Fruit fly (Drosophila melanogaster) whole organism, wandering third instar larva: Measurements from ENCODE around the gene CG16779.

Experiments
- Hr83 ChIP-seq: fragments of 200-300 bp; sonication (Bioruptor generic); optimal IDR thresholded peaks from 2 replicates; lab custom pipeline; 2016; ENCODE audit warnings: missing biosample characterization, mild to moderate bottlenecking, missing genetic modification characterization, moderate library complexity; ENCODE audit not compliant: poor library complexity, severe bottlenecking
- Jra ChIP-seq: sonication (Bioruptor generic); optimal IDR thresholded peaks from 2 replicates; lab custom pipeline; 2016; ENCODE audit warnings: missing biosample characterization, missing genetic modification characterization
- OdsH ChIP-seq: fragments of 200-800 bp; sonication (Bioruptor generic); optimal IDR thresholded peaks from 2 replicates; lab custom pipeline; 2016; ENCODE audit warnings: missing biosample characterization, mild to moderate bottlenecking, missing genetic modification characterization
- br ChIP-seq: fragments of 200-800 bp; sonication (Bioruptor generic); optimal IDR thresholded peaks from 2 replicates; lab custom pipeline; 2016; ENCODE audit warnings: missing biosample characterization, missing genetic modification characterization
- fru ChIP-seq: fragments of 200-800 bp; sonication (Bioruptor generic); optimal IDR thresholded peaks from 3 replicates; lab custom pipeline; 2016; ENCODE audit warnings: missing biosample characterization, mild to moderate bottlenecking, missing genetic modification characterization
- lola ChIP-seq: fragments of >200 bp; optimal IDR thresholded peaks from 2 replicates; lab custom pipeline; 2017; ENCODE audit warnings: missing biosample characterization, missing genetic modification characterization
- psq ChIP-seq: fragments of 200-800 bp; sonication (Bioruptor generic); optimal IDR thresholded peaks from 3 replicates; lab custom pipeline; 2017; ENCODE audit warnings: missing biosample characterization, mild to moderate bottlenecking, missing genetic modification characterization, moderate library complexity
- tai ChIP-seq: sonication (Bioruptor generic); optimal IDR thresholded peaks from 2 replicates; lab custom pipeline; 2016; ENCODE audit warnings: missing biosample characterization, missing genetic modification characterization
- usp ChIP-seq: fragments of >200 bp; optimal IDR thresholded peaks from 2 replicates; lab custom pipeline; 2017; ENCODE audit warnings: missing biosample characterization, missing genetic modification characterization

- TF ChIP-seq psq (GFP tag; lab: Kevin White, UChicago) (peak; percentile 62), lola (GFP tag; lab: Kevin White, UChicago) (no peak), br (GFP tag; lab: Kevin White, UChicago) (peak; percentile 68), fru (GFP tag; lab: Kevin White, UChicago) (peak; percentile 76), Jra (GFP tag; lab: Kevin White, UChicago) (peak; percentile 68), OdsH (GFP tag; lab: Kevin White, UChicago) (peak; percentile 37), usp (no peak), Hr83 (GFP tag; lab: Kevin White, UChicago) (peak; percentile 18), tai (GFP tag; lab: Kevin White, UChicago) (peak; percentile 93)
Measured at dm6 chr3R:9513052-9513420, 19.6 kb upstream of the CG16779 start, which contains the start of the genes Ras85D and Rlb1.
